Worm (Caenorhabditis elegans) whole organism, L2 larva: ENCODE measurements around the gene K03B8.4.

Source experiments
- ZK546.5 ChIP-seq: sonication (generic microtip); optimal IDR thresholded peaks from 2 replicates; lab custom pipeline; 2017; ENCODE audit warnings: missing biosample characterization, missing genetic modification characterization
- ama-1 ChIP-seq: fragments of 150-350 bp; optimal IDR thresholded peaks from 2 replicates; lab custom pipeline; 2018; ENCODE audit warnings: inconsistent platforms
- ceh-16 ChIP-seq: fragments of 150-350 bp; optimal IDR thresholded peaks from 2 replicates; lab custom pipeline; 2014; ENCODE audit warnings: missing biosample characterization, missing genetic modification characterization
- egl-27 ChIP-seq: sonication (generic microtip); optimal IDR thresholded peaks from 3 replicates; lab custom pipeline; 2017; ENCODE audit warnings: missing biosample characterization, missing genetic modification reagents, missing genetic modification characterization
- elt-3 ChIP-seq: sonication (generic microtip); optimal IDR thresholded peaks from 2 replicates; lab custom pipeline; 2017; ENCODE audit warnings: missing biosample characterization, missing genetic modification characterization
- lin-13 ChIP-seq: fragments of 150-350 bp; optimal IDR thresholded peaks from 2 replicates; lab custom pipeline; 2014; ENCODE audit warnings: missing biosample characterization, missing genetic modification reagents, missing genetic modification characterization
- lsy-2 ChIP-seq, 2 experiments: fragments of 150-350 bp in 1 of 2; sonication (generic microtip) in 1 of 2; optimal IDR thresholded peaks; 2 replicates each; lab custom pipeline; 2014 to 2017; ENCODE audit warnings: missing biosample characterization in 2 of 2, missing genetic modification characterization in 2 of 2
- nhr-12 ChIP-seq: fragments of 150-350 bp; optimal IDR thresholded peaks from 2 replicates; lab custom pipeline; 2014; ENCODE audit warnings: missing biosample characterization, missing genetic modification characterization
- nhr-23 ChIP-seq: fragments of 150-350 bp; optimal IDR thresholded peaks from 2 replicates; lab custom pipeline; 2014; ENCODE audit warnings: missing biosample characterization, missing genetic modification reagents, missing genetic modification characterization
- snpc-4 ChIP-seq: fragments of 150-350 bp; optimal IDR thresholded peaks from 2 replicates; lab custom pipeline; 2014; ENCODE audit warnings: missing biosample characterization, missing genetic modification characterization

DNA sequence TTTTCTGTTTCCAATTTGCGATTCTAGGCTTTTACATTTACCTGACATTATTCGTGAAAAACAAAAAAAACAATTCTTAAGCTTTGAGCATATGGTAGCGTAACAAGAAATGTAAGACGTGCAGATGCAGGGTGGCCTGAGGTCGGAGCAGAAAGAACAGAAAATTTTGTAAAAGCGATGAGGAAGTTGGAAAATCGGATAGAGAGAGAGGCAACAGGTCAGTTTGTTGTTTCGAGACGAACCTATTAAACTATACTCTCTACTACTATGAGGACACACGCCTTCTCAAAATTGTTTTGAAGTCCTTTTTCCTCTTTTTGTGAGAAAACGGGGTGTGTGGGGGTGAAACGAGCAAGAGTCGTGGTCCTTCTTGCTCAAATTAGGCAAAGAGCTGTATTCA lies 26.7 kb upstream of the K03B8.4 start, which contains the start of gene des-2:
- TF ChIP-seq egl-27 (tag; lab: Kevin White, UChicago) (no peak), snpc-4 (no peak), lsy-2 (tag; optimal IDR thresholded peaks at IDR 0.05; lab: Kevin White, UChicago) (no peak), ZK546.5 (tag; lab: Kevin White, UChicago) (no peak), ama-1 (no peak), elt-3 (no peak), lin-13 (no peak), nhr-23 (no peak), nhr-12 (tag; lab: Kevin White, UChicago) (no peak), ceh-16 (no peak)
